Fruit fly (Drosophila melanogaster): Measurements from ENCODE around the gene ND-B14.5A.
A peak's percentile ranks its signal among the peaks of the same experiment; 100 is the strongest.

The ND-B14.5A gene

DNA sequence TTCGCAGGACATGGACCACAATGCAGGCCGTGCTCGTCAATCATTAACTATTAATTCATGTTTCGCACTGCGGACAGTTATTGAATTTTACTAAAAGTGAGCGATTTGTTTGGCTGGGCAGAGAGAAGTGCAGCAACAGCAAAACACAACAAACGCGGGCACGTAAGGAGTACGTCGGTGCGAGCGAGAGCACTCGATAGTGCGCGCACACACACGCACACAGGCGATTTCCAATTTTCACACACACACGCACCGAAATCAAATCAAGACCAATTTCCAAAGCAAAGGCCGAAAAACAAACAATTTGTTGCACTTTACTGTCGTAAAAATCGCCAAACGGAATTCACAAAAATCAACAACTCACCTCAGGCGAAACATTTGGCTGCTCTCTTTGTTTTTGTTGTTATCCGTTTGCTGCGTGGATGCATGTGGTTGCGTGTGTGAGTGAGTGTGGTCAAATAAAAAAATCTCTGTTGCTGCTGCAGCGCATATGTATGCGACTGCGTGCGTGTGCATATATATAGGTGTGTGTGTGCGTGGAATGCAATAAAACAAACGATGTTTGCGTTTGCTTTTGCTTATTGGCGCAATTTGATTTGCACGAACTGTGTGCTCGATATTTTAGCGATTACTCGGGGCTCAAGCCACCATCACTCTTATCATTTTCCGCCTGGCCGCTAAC is 14.3 kb upstream of the ND-B14.5A start:
- peak; percentile 77 for TF ChIP-seq sd (tag; optimal IDR thresholded peaks at IDR 0.05)
- TF ChIP-seq CG17912 (GFP tag; optimal IDR thresholded peaks at IDR 0.05), result no peak
- peak; percentile 50 for TF ChIP-seq Elba2 (GFP tag; optimal IDR thresholded peaks at IDR 0.05)
- TF ChIP-seq cg (GFP tag; optimal IDR thresholded peaks at IDR 0.05), result peak; percentile 96
- TF ChIP-seq Sox102F (GFP tag; optimal IDR thresholded peaks at IDR 0.05), result no peak
- peak; percentile 50 for TF ChIP-seq hkb (optimal IDR thresholded peaks at IDR 0.05)
- no peak for TF ChIP-seq hkb (GFP tag; IDR thresholded peaks at IDR 0.05)
- peak; percentile 42 for TF ChIP-seq CG4617 (GFP tag; optimal IDR thresholded peaks at IDR 0.05; ENCODE audit: borderline replicate concordance)
- TF ChIP-seq CG11085 (GFP tag; IDR thresholded peaks at IDR 0.05), result no peak
- TF ChIP-seq CG2199 (GFP tag; IDR thresholded peaks at IDR 0.05), result no peak
- no peak for TF ChIP-seq CG9797 (GFP tag; optimal IDR thresholded peaks at IDR 0.05)
- TF ChIP-seq CG34422 (GFP tag; IDR thresholded peaks at IDR 0.05), result peak; percentile 36; the same call in 1 of the 3 replicates
- peak; percentile 29 for TF ChIP-seq sqz (GFP tag; optimal IDR thresholded peaks at IDR 0.05)
- TF ChIP-seq CG7556 (GFP tag; optimal IDR thresholded peaks at IDR 0.05), result no peak
- no peak for TF ChIP-seq Aef1 (GFP tag; IDR thresholded peaks at IDR 0.05)
- peak; percentile 23 for TF ChIP-seq YL-1 (GFP tag; optimal IDR thresholded peaks at IDR 0.05)
- TF ChIP-seq CG15479 (GFP tag; optimal IDR thresholded peaks at IDR 0.05), result peak; percentile 75
- peak; percentile 0 for TF ChIP-seq ewg (GFP tag; optimal IDR thresholded peaks at IDR 0.05)
- TF ChIP-seq Trl (optimal IDR thresholded peaks at IDR 0.05), result peak in 1 of 2 experiments; percentile 20
- TF ChIP-seq Trl (GFP tag; optimal IDR thresholded peaks at IDR 0.05), result no peak
- TF ChIP-seq Sry-β (GFP tag; optimal IDR thresholded peaks at IDR 0.05), result no peak
- TF ChIP-seq chinmo (GFP tag; IDR thresholded peaks at IDR 0.05; ENCODE audit: partially characterized antibody), result peak; percentile 48; the same call in 1 of the 4 replicates
- TF ChIP-seq CG8089 (GFP tag; optimal IDR thresholded peaks at IDR 0.05), result no peak
- TF ChIP-seq CG9727 (GFP tag; optimal IDR thresholded peaks at IDR 0.05), result no peak
- TF ChIP-seq Hr39 (optimal IDR thresholded peaks at IDR 0.05), result no peak
- TF ChIP-seq CG2889 (GFP tag; IDR thresholded peaks at IDR 0.05), result no peak
- peak; percentile 24; the same call in 1 of the 2 replicates for TF ChIP-seq Adf1 (GFP tag; IDR thresholded peaks at IDR 0.05)
- TF ChIP-seq CG32772 (GFP tag; IDR thresholded peaks at IDR 0.05), result no peak
- peak; percentile 79 for TF ChIP-seq CG1832 (GFP tag; optimal IDR thresholded peaks at IDR 0.05)
- TF ChIP-seq pfk (GFP tag; optimal IDR thresholded peaks at IDR 0.05), result no peak
- TF ChIP-seq ato (GFP tag; IDR thresholded peaks at IDR 0.05; ENCODE audit: partially characterized antibody), result no peak
- TF ChIP-seq CG4360 (GFP tag; IDR thresholded peaks at IDR 0.05), result peak; percentile 41
- TF ChIP-seq CG4854 (GFP tag; optimal IDR thresholded peaks at IDR 0.05), result no peak
- TF ChIP-seq CG8478 (optimal IDR thresholded peaks at IDR 0.05), result peak; percentile 97
- TF ChIP-seq HmgD (GFP tag; optimal IDR thresholded peaks at IDR 0.05), result peak; percentile 4
- peak; percentile 93 for TF ChIP-seq CG10321 (GFP tag; IDR thresholded peaks at IDR 0.05)
- TF ChIP-seq Abd-B (GFP tag; optimal IDR thresholded peaks at IDR 0.05), result peak; percentile 8
- no peak for TF ChIP-seq knrl (GFP tag; IDR thresholded peaks at IDR 0.05; ENCODE audit: partially characterized antibody)
- TF ChIP-seq CG10543 (GFP tag; optimal IDR thresholded peaks at IDR 0.05), result no peak
- no peak for TF ChIP-seq tap (tag; optimal IDR thresholded peaks at IDR 0.05)

- no peak for TF ChIP-seq CG6254 (GFP tag; optimal IDR thresholded peaks at IDR 0.05)
- no peak for TF ChIP-seq CG31388 (GFP tag; optimal IDR thresholded peaks at IDR 0.05)
- peak in 1 of 2 experiments; percentile 17 for TF ChIP-seq chif (GFP tag; optimal IDR thresholded peaks at IDR 0.05)
- TF ChIP-seq sim (GFP tag; IDR thresholded peaks at IDR 0.05), result no peak
- no peak for TF ChIP-seq fd102C (GFP tag; optimal IDR thresholded peaks at IDR 0.05)
- peak; percentile 46 for TF ChIP-seq Xbp1 (GFP tag; optimal IDR thresholded peaks at IDR 0.05)
- no peak for TF ChIP-seq CG6765 (GFP tag; optimal IDR thresholded peaks at IDR 0.05)
- peak; percentile 22 for TF ChIP-seq zen (tag; optimal IDR thresholded peaks at IDR 0.05)
- TF ChIP-seq CG10267 (tag; optimal IDR thresholded peaks at IDR 0.05), result peak; percentile 56
- no peak for TF ChIP-seq CG8281 (tag; optimal IDR thresholded peaks at IDR 0.05)
- TF ChIP-seq CG32772 (GFP tag; IDR thresholded peaks at IDR 0.05), result no peak
- TF ChIP-seq gcm2 (GFP tag; optimal IDR thresholded peaks at IDR 0.05), result peak; percentile 48
- TF ChIP-seq dysf (GFP tag; IDR thresholded peaks at IDR 0.05), result no peak
- no peak for TF ChIP-seq Dfd (GFP tag; optimal IDR thresholded peaks at IDR 0.05)
Observed at dm6 chrX:2158668-2159163, 13.6 kb upstream of the ND-B14.5A start, which contains the start of gene wapl. TSS of gene wapl (minus strand) at chrX:2158983.
